Fruit fly (Drosophila melanogaster) whole organism: ENCODE results near the gene CG7231.

Experiments
- EcR ChIP-seq, 2 experiments: fragments of >200 bp; optimal IDR thresholded peaks; 2 replicates each; lab custom pipeline; 2017; ENCODE audit warnings: missing biosample characterization in 2 of 2, missing genetic modification characterization in 2 of 2, missing genetic modification reagents in 2 of 2
- psq ChIP-seq: fragments of >200 bp; optimal IDR thresholded peaks from 2 replicates; lab custom pipeline; 2017
- usp ChIP-seq: fragments of >200 bp; optimal IDR thresholded peaks from 2 replicates; lab custom pipeline; 2017; ENCODE audit warnings: missing biosample characterization, missing genetic modification characterization, mixed read lengths

DNA sequence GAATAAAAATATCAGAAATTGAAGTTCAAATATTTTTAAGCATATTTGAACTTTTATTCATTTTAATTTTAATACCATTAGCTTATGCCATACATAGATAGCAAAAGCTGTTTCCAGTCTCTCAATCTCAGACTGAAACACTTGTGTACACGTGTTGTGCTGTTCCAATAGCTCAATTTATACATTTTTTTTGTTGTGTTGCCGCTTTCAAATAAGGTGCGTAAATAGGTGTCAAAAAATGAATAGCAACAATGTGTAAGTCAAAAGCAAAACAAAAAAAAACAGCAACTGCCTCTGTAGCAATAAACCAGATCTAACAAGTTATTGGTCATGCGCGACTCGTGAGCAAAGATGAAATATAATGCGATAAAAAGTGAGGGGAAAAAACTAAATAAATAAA lies 41.8 kb upstream of the CG7231 start:
- TF ChIP-seq usp (no peak), EcR (GFP tag; optimal IDR thresholded peaks at IDR 0.05; lab: Kevin White, UChicago) (no peak), psq (no peak)
